Fruit fly (Drosophila melanogaster): ENCODE measurements around the gene CG10055.

dm6 chr3R:7134715-7135505, 51.6 kb downstream of the CG10055 start:
- TF ChIP-seq CG8478 (optimal IDR thresholded peaks at IDR 0.05) (no peak), pan (optimal IDR thresholded peaks at IDR 0.05) (no peak), psq (optimal IDR thresholded peaks at IDR 0.05) (no peak), Dll (optimal IDR thresholded peaks at IDR 0.05) (no peak), usp (GFP tag; optimal IDR thresholded peaks at IDR 0.05) (no peak), EcR (GFP tag; optimal IDR thresholded peaks at IDR 0.05) (no peak)

Measured in whole organism.